Fruit fly (Drosophila melanogaster) whole organism, embryonic: Measurements from ENCODE around the gene CG7530.

Source experiments
- Adf1 ChIP-seq: fragments of 200-800 bp; sonication (Bioruptor generic); IDR thresholded peaks from 2 replicates; pipeline ENCODE4 v1.3.6; 2022; ENCODE audit warnings: missing biosample characterization, missing genetic modification characterization
- Bteb2 ChIP-seq: fragments of 200-800 bp; sonication (Bioruptor generic); optimal IDR thresholded peaks from 2 replicates; lab custom pipeline; 2016; ENCODE audit warnings: missing biosample characterization, missing genetic modification characterization
- CG10209 ChIP-seq: fragments of 200-800 bp; sonication (Bioruptor generic); optimal IDR thresholded peaks from 3 replicates; lab custom pipeline; 2017; ENCODE audit warnings: missing biosample characterization, mild to moderate bottlenecking, missing genetic modification characterization, missing genetic modification reagents
- CG10431 ChIP-seq: fragments of 200-800 bp; sonication (Bioruptor generic); optimal IDR thresholded peaks from 3 replicates; lab custom pipeline; 2018; ENCODE audit warnings: missing biosample characterization, mild to moderate bottlenecking, missing genetic modification characterization
- CG10543 ChIP-seq: fragments of 200-800 bp; sonication (Bioruptor generic); optimal IDR thresholded peaks from 3 replicates; lab custom pipeline; 2017; ENCODE audit warnings: missing biosample characterization, mild to moderate bottlenecking, missing genetic modification characterization, moderate library complexity
- CG12219 ChIP-seq: fragments of 200-800 bp; sonication (Bioruptor generic); optimal IDR thresholded peaks from 3 replicates; lab custom pipeline; 2018; ENCODE audit warnings: missing biosample characterization, mild to moderate bottlenecking, missing genetic modification characterization
- CG15073 ChIP-seq: fragments of 200-800 bp; sonication (Bioruptor generic); optimal IDR thresholded peaks from 2 replicates; lab custom pipeline; 2016; ENCODE audit warnings: missing biosample characterization, missing genetic modification characterization
- CG1603 ChIP-seq: fragments of 200-800 bp; sonication (Bioruptor generic); optimal IDR thresholded peaks from 2 replicates; lab custom pipeline; 2019; ENCODE audit warnings: missing biosample characterization, mild to moderate bottlenecking, missing genetic modification characterization, moderate library complexity
- CG16813 ChIP-seq: fragments of 200-800 bp; sonication (Bioruptor generic); IDR thresholded peaks from 3 replicates; pipeline ENCODE4 v1.3.6; 2022; ENCODE audit warnings: missing biosample characterization, missing genetic modification characterization; ENCODE audit not compliant: partially characterized antibody
- CG18764 ChIP-seq: fragments of 200-800 bp; sonication (Bioruptor generic); optimal IDR thresholded peaks from 3 replicates; lab custom pipeline; 2016; ENCODE audit warnings: missing biosample characterization, missing genetic modification characterization
- CG2120 ChIP-seq: fragments of 200-800 bp; sonication (Bioruptor generic); optimal IDR thresholded peaks from 3 replicates; lab custom pipeline; 2016; ENCODE audit warnings: missing biosample characterization, missing genetic modification characterization
- CG30020 ChIP-seq: fragments of 200-800 bp; optimal IDR thresholded peaks from 2 replicates; lab custom pipeline; 2019; ENCODE audit warnings: missing biosample characterization, mild to moderate bottlenecking, missing genetic modification characterization, moderate library complexity
- CG3065 ChIP-seq: fragments of 200-800 bp; sonication (Bioruptor generic); optimal IDR thresholded peaks from 2 replicates; lab custom pipeline; 2016; ENCODE audit warnings: missing biosample characterization, missing genetic modification characterization
- CG32532 ChIP-seq: fragments of 200-800 bp; sonication (Bioruptor generic); IDR thresholded peaks from 2 replicates; pipeline ENCODE4 v1.3.6; 2022; ENCODE audit warnings: missing biosample characterization, missing genetic modification characterization
- CG34422 ChIP-seq: fragments of 200-800 bp; sonication (Bioruptor generic); IDR thresholded peaks from 3 replicates; pipeline ENCODE4 v1.3.6; 2022; ENCODE audit warnings: missing biosample characterization, missing genetic modification characterization
- CG3995 ChIP-seq: fragments of 200-800 bp; sonication (Bioruptor generic); optimal IDR thresholded peaks from 3 replicates; lab custom pipeline; 2016; ENCODE audit warnings: missing biosample characterization, missing genetic modification characterization
- CG4424 ChIP-seq: fragments of 200-800 bp; sonication (Bioruptor generic); optimal IDR thresholded peaks from 3 replicates; lab custom pipeline; 2016; ENCODE audit warnings: missing biosample characterization, missing genetic modification characterization
- CG7271 ChIP-seq: fragments of 200-800 bp; sonication (Bioruptor generic); optimal IDR thresholded peaks from 2 replicates; lab custom pipeline; 2018; ENCODE audit warnings: missing biosample characterization, mild to moderate bottlenecking, missing genetic modification characterization, moderate library complexity
- CG8388 ChIP-seq: fragments of 200-800 bp; sonication (Bioruptor generic); optimal IDR thresholded peaks from 2 replicates; lab custom pipeline; 2019; ENCODE audit warnings: missing biosample characterization, mild to moderate bottlenecking, missing genetic modification characterization, moderate library complexity
- CG9797 ChIP-seq: fragments of 200-800 bp; sonication (Bioruptor generic); optimal IDR thresholded peaks from 3 replicates; lab custom pipeline; 2018; ENCODE audit warnings: missing biosample characterization, mild to moderate bottlenecking, missing genetic modification characterization
- Camta ChIP-seq: fragments of 200-800 bp; sonication (Bioruptor generic); optimal IDR thresholded peaks from 2 replicates; lab custom pipeline; 2016; ENCODE audit warnings: missing biosample characterization, missing genetic modification characterization
- Dad ChIP-seq: fragments of 200-800 bp; sonication (Bioruptor generic); optimal IDR thresholded peaks from 3 replicates; lab custom pipeline; 2016; ENCODE audit warnings: missing biosample characterization, missing genetic modification characterization
- Fer2 ChIP-seq: fragments of 200-800 bp; sonication (Bioruptor generic); optimal IDR thresholded peaks from 2 replicates; lab custom pipeline; 2018; ENCODE audit warnings: missing biosample characterization, mild to moderate bottlenecking, missing genetic modification characterization, moderate library complexity
- GATAe ChIP-seq: fragments of 200-800 bp; sonication (Bioruptor generic); conservative IDR thresholded peaks from 2 replicates; pipeline ENCODE4 v1.3.6; 2022; ENCODE audit warnings: missing biosample characterization, missing genetic modification characterization
- Hand ChIP-seq: fragments of 200-800 bp; sonication (Bioruptor generic); optimal IDR thresholded peaks from 2 replicates; lab custom pipeline; 2017; ENCODE audit warnings: mild to moderate bottlenecking, missing biosample characterization, missing genetic modification reagents, missing genetic modification characterization
- HmgD ChIP-seq: fragments of 200-800 bp; sonication (Bioruptor generic); optimal IDR thresholded peaks from 3 replicates; lab custom pipeline; 2016; ENCODE audit warnings: missing biosample characterization, missing genetic modification characterization
- Mad ChIP-seq: fragments of 200-800 bp; sonication (Bioruptor generic); optimal IDR thresholded peaks from 2 replicates; lab custom pipeline; 2016; ENCODE audit warnings: missing biosample characterization, missing genetic modification characterization
- NfI ChIP-seq: fragments of 200-800 bp; sonication (Bioruptor generic); optimal IDR thresholded peaks from 3 replicates; lab custom pipeline; 2018; ENCODE audit warnings: missing biosample characterization, mild to moderate bottlenecking, missing genetic modification characterization, moderate library complexity
- Ravus ChIP-seq: fragments of 200-800 bp; sonication (Bioruptor generic); IDR thresholded peaks from 2 replicates; pipeline ENCODE4 v1.3.6; 2022; ENCODE audit warnings: missing biosample characterization, missing genetic modification characterization
- Six4 ChIP-seq: fragments of 200-800 bp; sonication (Bioruptor generic); optimal IDR thresholded peaks from 2 replicates; lab custom pipeline; 2016; ENCODE audit warnings: missing biosample characterization, missing genetic modification characterization
- Sox100B ChIP-seq: fragments of 200-800 bp; sonication (Bioruptor generic); optimal IDR thresholded peaks from 3 replicates; lab custom pipeline; 2018; ENCODE audit warnings: missing biosample characterization, mild to moderate bottlenecking, missing genetic modification characterization
- Sry-δ ChIP-seq: fragments of 200-800 bp; sonication (Bioruptor generic); optimal IDR thresholded peaks from 2 replicates; lab custom pipeline; 2016; ENCODE audit warnings: missing biosample characterization, missing genetic modification characterization
- ci ChIP-seq: fragments of 200-800 bp; sonication (Bioruptor generic); IDR thresholded peaks from 3 replicates; pipeline ENCODE4 v1.3.6; 2022; ENCODE audit warnings: missing biosample characterization, missing genetic modification characterization
- dan ChIP-seq: fragments of 200-800 bp; sonication (Bioruptor generic); IDR thresholded peaks from 2 replicates; pipeline ENCODE4 v1.3.6; 2022; ENCODE audit warnings: missing biosample characterization, missing genetic modification characterization
- fd64A ChIP-seq: fragments of 200-800 bp; sonication (Bioruptor generic); optimal IDR thresholded peaks from 3 replicates; lab custom pipeline; 2018; ENCODE audit warnings: missing biosample characterization, mild to moderate bottlenecking, missing genetic modification characterization
- grn ChIP-seq: fragments of 200-800 bp; sonication (Bioruptor generic); optimal IDR thresholded peaks from 3 replicates; lab custom pipeline; 2017; ENCODE audit warnings: missing biosample characterization, missing genetic modification characterization
- gsb-n ChIP-seq: fragments of 200-800 bp; sonication (Bioruptor generic); optimal IDR thresholded peaks from 3 replicates; lab custom pipeline; 2018; ENCODE audit warnings: missing biosample characterization, mild to moderate bottlenecking, missing genetic modification characterization
- hbn ChIP-seq: fragments of 200-800 bp; sonication (Bioruptor generic); IDR thresholded peaks from 2 replicates; pipeline ENCODE4 v1.3.6; 2022; ENCODE audit warnings: missing biosample characterization, missing genetic modification characterization; ENCODE audit not compliant: partially characterized antibody
- her ChIP-seq: fragments of 200-800 bp; sonication (Bioruptor generic); optimal IDR thresholded peaks from 2 replicates; lab custom pipeline; 2016; ENCODE audit warnings: missing biosample characterization, missing genetic modification characterization
- nom ChIP-seq: fragments of 200-800 bp; sonication (Bioruptor generic); optimal IDR thresholded peaks from 2 replicates; lab custom pipeline; 2017; ENCODE audit warnings: missing biosample characterization, missing genetic modification characterization, mild to moderate bottlenecking, moderate library complexity, missing genetic modification reagents
- org-1 ChIP-seq: fragments of 200-800 bp; sonication (Bioruptor generic); optimal IDR thresholded peaks from 2 replicates; lab custom pipeline; 2017; ENCODE audit warnings: missing biosample characterization, missing genetic modification characterization
- ro ChIP-seq: fragments of 200-800 bp; sonication (Bioruptor generic); IDR thresholded peaks from 2 replicates; pipeline ENCODE4 v1.3.6; 2022; ENCODE audit warnings: missing biosample characterization, missing genetic modification characterization
- row ChIP-seq: fragments of 200-800 bp; sonication (Bioruptor generic); IDR thresholded peaks from 3 replicates; pipeline ENCODE4 v1.3.6; 2022; ENCODE audit warnings: missing biosample characterization, missing genetic modification characterization
- seq ChIP-seq: fragments of 200-800 bp; sonication (Bioruptor generic); IDR thresholded peaks from 2 replicates; pipeline ENCODE4 v1.3.6; 2022; ENCODE audit warnings: missing biosample characterization, missing genetic modification characterization
- tgo ChIP-seq: fragments of 200-800 bp; sonication (Bioruptor generic); IDR thresholded peaks from 3 replicates; pipeline ENCODE4 v1.3.6; 2022; ENCODE audit warnings: missing biosample characterization, missing genetic modification characterization
- tup ChIP-seq: fragments of 200-800 bp; sonication (Bioruptor generic); optimal IDR thresholded peaks from 2 replicates; lab custom pipeline; 2016; ENCODE audit warnings: missing biosample characterization, mild to moderate bottlenecking, missing genetic modification characterization, moderate library complexity
- unc-4 ChIP-seq: fragments of 200-800 bp; sonication (Bioruptor generic); IDR thresholded peaks from 2 replicates; pipeline ENCODE4 v1.3.6; 2022; ENCODE audit warnings: missing biosample characterization, missing genetic modification characterization; ENCODE audit not compliant: partially characterized antibody
- wek ChIP-seq: fragments of 200-800 bp; sonication (Bioruptor generic); optimal IDR thresholded peaks from 3 replicates; lab custom pipeline; 2018; ENCODE audit warnings: missing biosample characterization, mild to moderate bottlenecking, missing genetic modification characterization, moderate library complexity
- z ChIP-seq: fragments of 200-800 bp; sonication (Bioruptor generic); IDR thresholded peaks from 3 replicates; pipeline ENCODE4 v1.3.6; 2022; ENCODE audit warnings: missing biosample characterization, missing genetic modification characterization
- zf30C ChIP-seq: fragments of 200-800 bp; sonication (Bioruptor generic); optimal IDR thresholded peaks from 3 replicates; lab custom pipeline; 2018; ENCODE audit warnings: missing biosample characterization, mild to moderate bottlenecking, missing genetic modification characterization

The CG7530 gene

dm6 chr3R:14714147-14714903 is 17.0 kb downstream of the CG7530 start (continued):
- no peak for TF ChIP-seq Camta (GFP tag; lab: Kevin White, UChicago)
- peak; percentile 91 for TF ChIP-seq Sox100B (GFP tag; lab: Kevin White, UChicago)
- no peak for TF ChIP-seq Mad (GFP tag; lab: Kevin White, UChicago)
- no peak for TF ChIP-seq hbn (GFP tag; lab: Robert Waterston, UW)
- TF ChIP-seq Adf1 (GFP tag; lab: Robert Waterston, UW), result no peak
- TF ChIP-seq fd64A (GFP tag; lab: Kevin White, UChicago), result peak; percentile 59
- TF ChIP-seq CG10209 (GFP tag; lab: Kevin White, UChicago), result peak; percentile 73
- TF ChIP-seq dan (GFP tag; lab: Robert Waterston, UW), result no peak
- TF ChIP-seq tgo (GFP tag; lab: Robert Waterston, UW), result peak; percentile 51; the same call in 1 of the 3 replicates
- peak; percentile 37; the same call in 2 of the 3 replicates for TF ChIP-seq row
- no peak for TF ChIP-seq CG10543 (GFP tag; lab: Kevin White, UChicago)
- no peak for TF ChIP-seq CG3995 (GFP tag; lab: Kevin White, UChicago)
- TF ChIP-seq unc-4 (GFP tag; lab: Robert Waterston, UW), result no peak
- TF ChIP-seq nom (GFP tag; lab: Kevin White, UChicago), result peak; percentile 85
- TF ChIP-seq CG1603 (tag; lab: Kevin White, UChicago), result peak; percentile 28
- no peak for TF ChIP-seq ro (GFP tag; lab: Robert Waterston, UW)
- TF ChIP-seq CG2120 (GFP tag; lab: Kevin White, UChicago), result no peak
- TF ChIP-seq Fer2 (tag; lab: Kevin White, UChicago), result peak; percentile 1
- no peak for TF ChIP-seq Ravus (GFP tag; lab: Robert Waterston, UW)
- TF ChIP-seq CG3065 (GFP tag; lab: Kevin White, UChicago), result no peak
- TF ChIP-seq gsb-n (tag; lab: Kevin White, UChicago), result peak; percentile 80
- TF ChIP-seq her (GFP tag; lab: Kevin White, UChicago), result peak; percentile 60
- TF ChIP-seq GATAe (GFP tag; lab: Robert Waterston, UW), result no peak
- peak; percentile 40 for TF ChIP-seq NfI (GFP tag; lab: Kevin White, UChicago)
- TF ChIP-seq wek (GFP tag; lab: Kevin White, UChicago), result peak; percentile 34
- peak; percentile 92 for TF ChIP-seq zf30C (GFP tag; lab: Kevin White, UChicago)
- no peak; the same call in 2 of the 3 replicates for TF ChIP-seq CG34422 (GFP tag; lab: Robert Waterston, UW)
- peak; percentile 27 for TF ChIP-seq CG9797
- peak; percentile 33; the same call in 1 of the 2 replicates for TF ChIP-seq CG32532 (GFP tag; lab: Robert Waterston, UW)
- TF ChIP-seq CG30020 (tag; lab: Kevin White, UChicago), result no peak
- TF ChIP-seq CG18764 (GFP tag; lab: Kevin White, UChicago), result peak; percentile 85
- no peak for TF ChIP-seq Sry-δ (GFP tag; lab: Kevin White, UChicago)
- peak; percentile 83 for TF ChIP-seq CG8388
- TF ChIP-seq CG10431 (GFP tag; lab: Kevin White, UChicago), result peak; percentile 43
- TF ChIP-seq CG7271, result peak; percentile 29
- TF ChIP-seq Bteb2, result no peak
- TF ChIP-seq tup, result no peak
- TF ChIP-seq Dad (GFP tag; lab: Kevin White, UChicago), result no peak
- TF ChIP-seq CG16813 (GFP tag; lab: Robert Waterston, UW), result no peak
- peak; percentile 35 for TF ChIP-seq org-1
- peak; percentile 79 for TF ChIP-seq Six4 (GFP tag; lab: Kevin White, UChicago)
- TF ChIP-seq HmgD (GFP tag; lab: Kevin White, UChicago), result no peak
- peak; percentile 1 for TF ChIP-seq grn (GFP tag; lab: Kevin White, UChicago)
- TF ChIP-seq CG4424, result peak; percentile 83
- TF ChIP-seq Hand, result no peak
- no peak for TF ChIP-seq seq (GFP tag; lab: Robert Waterston, UW)
- no peak for TF ChIP-seq CG12219 (GFP tag; lab: Kevin White, UChicago)
- TF ChIP-seq z (GFP tag; lab: Robert Waterston, UW), result peak; percentile 27; the same call in 1 of the 3 replicates
- peak; percentile 67 for TF ChIP-seq ci (GFP tag; lab: Robert Waterston, UW)
- no peak for TF ChIP-seq CG15073 (GFP tag; lab: Kevin White, UChicago)
